Fruit fly (Drosophila melanogaster) whole organism, embryonic: ENCODE data around the gene CG17362.

Experiments
- CG10979 ChIP-seq: fragments of 200-800 bp; sonication (Bioruptor generic); optimal IDR thresholded peaks from 2 replicates; lab custom pipeline; 2018; ENCODE audit warnings: missing biosample characterization, mild to moderate bottlenecking, missing genetic modification characterization, moderate library complexity
- CG11696 ChIP-seq: fragments of 200-800 bp; sonication (Bioruptor generic); IDR thresholded peaks from 2 replicates; pipeline ENCODE4 v1.3.6; 2022; ENCODE audit warnings: missing biosample characterization, missing genetic modification characterization
- CG12391 ChIP-seq: fragments of 200-800 bp; sonication (Bioruptor generic); optimal IDR thresholded peaks from 3 replicates; lab custom pipeline; 2018; ENCODE audit warnings: missing biosample characterization, mild to moderate bottlenecking, missing genetic modification characterization, moderate library complexity
- CG16863 ChIP-seq: fragments of 200-800 bp; sonication (Bioruptor generic); optimal IDR thresholded peaks from 3 replicates; lab custom pipeline; 2016; ENCODE audit warnings: missing biosample characterization, missing genetic modification characterization
- CG17186 ChIP-seq: fragments of 200-800 bp; sonication (Bioruptor generic); optimal IDR thresholded peaks from 3 replicates; lab custom pipeline; 2017; ENCODE audit warnings: missing biosample characterization, missing genetic modification reagents, missing genetic modification characterization
- CG18262 ChIP-seq: fragments of 200-800 bp; optimal IDR thresholded peaks from 3 replicates; lab custom pipeline; 2019; ENCODE audit warnings: missing biosample characterization, mild to moderate bottlenecking, missing genetic modification characterization, moderate library complexity
- CG2120 ChIP-seq: fragments of 200-800 bp; sonication (Bioruptor generic); optimal IDR thresholded peaks from 3 replicates; lab custom pipeline; 2016; ENCODE audit warnings: missing biosample characterization, missing genetic modification characterization
- CG2129 ChIP-seq: fragments of 200-800 bp; sonication (Bioruptor generic); IDR thresholded peaks from 2 replicates; pipeline ENCODE4 v1.3.6; 2022; ENCODE audit warnings: missing biosample characterization, missing genetic modification characterization; ENCODE audit not compliant: partially characterized antibody
- CG30431 ChIP-seq: fragments of 200-800 bp; sonication (Bioruptor generic); optimal IDR thresholded peaks from 2 replicates; lab custom pipeline; 2017; ENCODE audit warnings: missing biosample characterization, missing genetic modification characterization
- CG31365 ChIP-seq: fragments of 200-800 bp; sonication (Bioruptor generic); optimal IDR thresholded peaks from 2 replicates; lab custom pipeline; 2018; ENCODE audit warnings: missing biosample characterization, mild to moderate bottlenecking, missing genetic modification characterization
- CG31388 ChIP-seq: fragments of 200-800 bp; sonication (Bioruptor generic); optimal IDR thresholded peaks from 2 replicates; lab custom pipeline; 2016; ENCODE audit warnings: missing biosample characterization, missing genetic modification characterization
- CG32772 ChIP-seq: fragments of 200-800 bp; sonication (Bioruptor generic); IDR thresholded peaks from 2 replicates; pipeline ENCODE4 v1.3.6; 2022; ENCODE audit warnings: missing biosample characterization, missing genetic modification characterization
- CG34224 ChIP-seq: fragments of 200-800 bp; sonication (Bioruptor generic); IDR thresholded peaks from 3 replicates; pipeline ENCODE4 v1.3.6; 2022; ENCODE audit warnings: missing biosample characterization, missing genetic modification characterization; ENCODE audit not compliant: partially characterized antibody
- CG4424 ChIP-seq: fragments of 200-800 bp; sonication (Bioruptor generic); optimal IDR thresholded peaks from 3 replicates; lab custom pipeline; 2016; ENCODE audit warnings: missing biosample characterization, missing genetic modification characterization
- CG7556 ChIP-seq: fragments of 200-800 bp; sonication (Bioruptor generic); optimal IDR thresholded peaks from 2 replicates; lab custom pipeline; 2017; ENCODE audit warnings: missing biosample characterization, mild to moderate bottlenecking, missing genetic modification characterization
- CG9609 ChIP-seq: fragments of 200-800 bp; sonication (Bioruptor generic); optimal IDR thresholded peaks from 3 replicates; lab custom pipeline; 2016; ENCODE audit warnings: missing biosample characterization, missing genetic modification characterization
- Dbx ChIP-seq: fragments of 200-800 bp; sonication (Bioruptor generic); IDR thresholded peaks from 3 replicates; pipeline ENCODE4 v1.3.6; 2022; ENCODE audit warnings: missing biosample characterization, missing genetic modification characterization
- Drgx ChIP-seq: fragments of 200-800 bp; sonication (Bioruptor generic); IDR thresholded peaks from 2 replicates; pipeline ENCODE4 v1.3.6; 2022; ENCODE audit warnings: missing biosample characterization, missing genetic modification characterization
- E2f1 ChIP-seq: fragments of 200-800 bp; sonication (Bioruptor generic); IDR thresholded peaks from 2 replicates; pipeline ENCODE4 v1.3.6; 2022; ENCODE audit warnings: missing biosample characterization, missing genetic modification characterization
- Ets65A ChIP-seq: fragments of 200-800 bp; sonication (Bioruptor generic); peaks from one replicate; lab custom pipeline; 2016; ENCODE audit warnings: missing biosample characterization, missing genetic modification characterization
- Hr51 ChIP-seq, 2 experiments: fragments of 200-800 bp; sonication (Bioruptor generic); optimal IDR thresholded peaks; 2 replicates in 1 of 2; 3 replicates in 1 of 2; lab custom pipeline; 2016 to 2018; ENCODE audit warnings: missing biosample characterization in 2 of 2, missing genetic modification characterization in 2 of 2, mild to moderate bottlenecking in 1 of 2, moderate library complexity in 1 of 2
- Lim3 ChIP-seq: fragments of 200-800 bp; sonication (Bioruptor generic); IDR thresholded peaks from 2 replicates; pipeline ENCODE4 v1.3.6; 2022; ENCODE audit warnings: missing biosample characterization, missing genetic modification characterization
- Lpt ChIP-seq: fragments of >200 bp; optimal IDR thresholded peaks from 2 replicates; lab custom pipeline; 2018; ENCODE audit warnings: missing biosample characterization, missing genetic modification characterization
- MBD-R2 ChIP-seq: fragments of 200-800 bp; sonication (Bioruptor generic); IDR thresholded peaks from 2 replicates; pipeline ENCODE4 v1.3.6; 2022; ENCODE audit warnings: missing biosample characterization, missing genetic modification characterization
- MTF-1 ChIP-seq: fragments of 200-800 bp; sonication (Bioruptor generic); optimal IDR thresholded peaks from 2 replicates; lab custom pipeline; 2018; ENCODE audit warnings: missing biosample characterization, mild to moderate bottlenecking, missing genetic modification characterization, borderline replicate concordance
- Med ChIP-seq: fragments of 200-800 bp; sonication (Bioruptor generic); peaks from one replicate; lab custom pipeline; 2016; ENCODE audit warnings: missing biosample characterization, missing genetic modification characterization, mild to moderate bottlenecking, inconsistent platforms, moderate library complexity
- Opbp ChIP-seq: fragments of 200-800 bp; sonication (Bioruptor generic); IDR thresholded peaks from 3 replicates; pipeline ENCODE4 v1.3.6; 2022; ENCODE audit warnings: missing biosample characterization, missing genetic modification characterization; ENCODE audit not compliant: partially characterized antibody
- Six4 ChIP-seq: fragments of 200-800 bp; sonication (Bioruptor generic); optimal IDR thresholded peaks from 2 replicates; lab custom pipeline; 2016; ENCODE audit warnings: missing biosample characterization, missing genetic modification characterization
- ap ChIP-seq: fragments of 200-800 bp; sonication (Bioruptor generic); IDR thresholded peaks from 2 replicates; pipeline ENCODE4 v1.3.6; 2022; ENCODE audit warnings: missing biosample characterization, missing genetic modification characterization
- az2 ChIP-seq: fragments of 200-800 bp; sonication (Bioruptor generic); optimal IDR thresholded peaks from 3 replicates; lab custom pipeline; 2016; ENCODE audit warnings: missing biosample characterization, missing genetic modification characterization
- bigmax ChIP-seq: fragments of 200-800 bp; sonication (Bioruptor generic); optimal IDR thresholded peaks from 2 replicates; lab custom pipeline; 2018; ENCODE audit warnings: missing biosample characterization, mild to moderate bottlenecking, missing genetic modification characterization
- cg ChIP-seq: fragments of 200-800 bp; sonication (Bioruptor generic); optimal IDR thresholded peaks from 3 replicates; lab custom pipeline; 2019; ENCODE audit warnings: missing biosample characterization, mild to moderate bottlenecking, missing genetic modification characterization, moderate library complexity
- chn ChIP-seq: fragments of 200-800 bp; sonication (Bioruptor generic); optimal IDR thresholded peaks from 2 replicates; lab custom pipeline; 2016; ENCODE audit warnings: missing biosample characterization, missing genetic modification characterization
- ci ChIP-seq: fragments of 200-800 bp; sonication (Bioruptor generic); IDR thresholded peaks from 3 replicates; pipeline ENCODE4 v1.3.6; 2022; ENCODE audit warnings: missing biosample characterization, missing genetic modification characterization
- dan ChIP-seq: fragments of 200-800 bp; sonication (Bioruptor generic); IDR thresholded peaks from 2 replicates; pipeline ENCODE4 v1.3.6; 2022; ENCODE audit warnings: missing biosample characterization, missing genetic modification characterization
- dimm ChIP-seq: fragments of 200-800 bp; sonication (Bioruptor generic); IDR thresholded peaks from 2 replicates; pipeline ENCODE4 v1.3.6; 2022; ENCODE audit warnings: missing biosample characterization, missing genetic modification characterization
- fu2 ChIP-seq: fragments of 200-800 bp; sonication (Bioruptor generic); optimal IDR thresholded peaks from 2 replicates; lab custom pipeline; 2016; ENCODE audit warnings: missing biosample characterization, missing genetic modification characterization
- hbn ChIP-seq: fragments of 200-800 bp; sonication (Bioruptor generic); IDR thresholded peaks from 2 replicates; pipeline ENCODE4 v1.3.6; 2022; ENCODE audit warnings: missing biosample characterization, missing genetic modification characterization; ENCODE audit not compliant: partially characterized antibody
- ind ChIP-seq: fragments of 200-800 bp; sonication (Bioruptor generic); optimal IDR thresholded peaks from 3 replicates; lab custom pipeline; 2016; ENCODE audit warnings: missing biosample characterization, missing genetic modification characterization
- inv ChIP-seq: fragments of 200-800 bp; sonication (Bioruptor generic); IDR thresholded peaks from 2 replicates; pipeline ENCODE4 v1.3.6; 2022; ENCODE audit warnings: missing biosample characterization, missing genetic modification characterization; ENCODE audit not compliant: partially characterized antibody
- jigr1 ChIP-seq: fragments of 200-800 bp; sonication (Bioruptor generic); IDR thresholded peaks from 3 replicates; pipeline ENCODE4 v1.3.6; 2022; ENCODE audit warnings: missing biosample characterization, missing genetic modification characterization
- kah ChIP-seq: fragments of 200-800 bp; sonication (Bioruptor generic); optimal IDR thresholded peaks from 2 replicates; lab custom pipeline; 2018; ENCODE audit warnings: missing biosample characterization, mild to moderate bottlenecking, missing genetic modification characterization
- nerfin-1 ChIP-seq: fragments of 200-800 bp; sonication (Bioruptor generic); optimal IDR thresholded peaks from 3 replicates; lab custom pipeline; 2019; ENCODE audit warnings: missing biosample characterization, mild to moderate bottlenecking, missing genetic modification characterization, moderate library complexity
- nerfin-2 ChIP-seq: fragments of 200-800 bp; sonication (Bioruptor generic); IDR thresholded peaks from 2 replicates; pipeline ENCODE4 v1.3.6; 2022; ENCODE audit warnings: missing biosample characterization, missing genetic modification characterization; ENCODE audit not compliant: partially characterized antibody
- slbo ChIP-seq: fragments of 200-800 bp; sonication (Bioruptor generic); IDR thresholded peaks from 2 replicates; pipeline ENCODE4 v1.3.6; 2022; ENCODE audit warnings: missing biosample characterization, missing genetic modification characterization
- trem ChIP-seq: fragments of 200-800 bp; optimal IDR thresholded peaks from 3 replicates; lab custom pipeline; 2019; ENCODE audit warnings: missing biosample characterization, mild to moderate bottlenecking, missing genetic modification characterization, moderate library complexity
- unpg ChIP-seq: fragments of 200-800 bp; sonication (Bioruptor generic); optimal IDR thresholded peaks from 3 replicates; lab custom pipeline; 2018; ENCODE audit warnings: missing biosample characterization, mild to moderate bottlenecking, missing genetic modification characterization, moderate library complexity
- vfl ChIP-seq: fragments of 200-800 bp; sonication (Bioruptor generic); optimal IDR thresholded peaks from 2 replicates; lab custom pipeline; 2016; ENCODE audit warnings: missing biosample characterization, missing genetic modification characterization
- vnd ChIP-seq: fragments of 200-800 bp; sonication (Bioruptor generic); IDR thresholded peaks from 3 replicates; pipeline ENCODE4 v1.3.6; 2022; ENCODE audit warnings: missing biosample characterization, missing genetic modification characterization; ENCODE audit not compliant: partially characterized antibody

CG17362 gene

dm6 chr3L:13964635-13965501 is 21.6 kb upstream of the CG17362 start, which contains the start of the genes Meics, Nxf3 and ssp2 (continued):
- TF ChIP-seq unpg (no peak), inv (GFP tag; lab: Robert Waterston, UW) (peak; percentile 46), CG7556 (peak; percentile 7), Dbx (GFP tag; lab: Robert Waterston, UW) (0 out of 3 replicates have a peak, but pooled peaks have one; percentile 21), CG11696 (no peak), Six4 (GFP tag; lab: Kevin White, UChicago) (no peak), jigr1 (GFP tag; lab: Robert Waterston, UW) (no peak), Lim3 (GFP tag; lab: Robert Waterston, UW) (no peak), CG9609 (GFP tag; lab: Kevin White, UChicago) (peak; percentile 7), Lpt (GFP tag; lab: Kevin White, UChicago) (no peak), CG31365 (tag; lab: Kevin White, UChicago) (no peak), ap (GFP tag; lab: Robert Waterston, UW) (no peak), CG18262 (tag; lab: Kevin White, UChicago) (peak; percentile 50), MBD-R2 (GFP tag; lab: Robert Waterston, UW) (peak; percentile 79), nerfin-2 (peak; percentile 54; the same call in 1 of the 2 replicates), CG2120 (GFP tag; lab: Kevin White, UChicago) (peak; percentile 51), CG34224 (GFP tag; lab: Robert Waterston, UW) (peak; percentile 41; the same call in 1 of the 3 replicates), CG10979 (no peak), slbo (peak; percentile 79), Med (peak; percentile 84), vfl (GFP tag; lab: Kevin White, UChicago) (no peak), kah (GFP tag; lab: Kevin White, UChicago) (no peak), dan (GFP tag; lab: Robert Waterston, UW) (no peak), bigmax (no peak), Drgx (GFP tag; lab: Robert Waterston, UW) (no peak), CG17186 (GFP tag; lab: Kevin White, UChicago) (no peak), trem (peak; percentile 12), vnd (GFP tag; lab: Robert Waterston, UW) (peak; percentile 61), CG16863 (peak; percentile 16), CG4424 (GFP tag; lab: Kevin White, UChicago) (no peak), Opbp (GFP tag; lab: Robert Waterston, UW) (peak; percentile 85), nerfin-1 (tag; lab: Kevin White, UChicago) (no peak), chn (GFP tag; lab: Kevin White, UChicago) (no peak), ci (GFP tag; lab: Robert Waterston, UW) (0 out of 3 replicates have a peak, but pooled peaks have one; percentile 45), CG2129 (GFP tag; lab: Robert Waterston, UW) (peak; percentile 31; the same call in 1 of the 2 replicates), cg (GFP tag; lab: Kevin White, UChicago) (no peak), Ets65A (GFP tag; lab: Kevin White, UChicago) (peak; percentile 96), CG31388 (no peak), ind (GFP tag; lab: Kevin White, UChicago) (peak; percentile 45), Hr51 (GFP tag; optimal IDR thresholded peaks at IDR 0.05; lab: Kevin White, UChicago) (no peak), CG32772 (GFP tag; lab: Robert Waterston, UW) (0 out of 2 replicates have a peak, but pooled peaks have one; percentile 12), hbn (GFP tag; lab: Robert Waterston, UW) (0 out of 2 replicates have a peak, but pooled peaks have one; percentile 55), fu2 (GFP tag; lab: Kevin White, UChicago) (peak; percentile 8), MTF-1 (GFP tag; lab: Kevin White, UChicago) (no peak), dimm (GFP tag; lab: Robert Waterston, UW) (no peak), CG30431 (GFP tag; lab: Kevin White, UChicago) (no peak), az2 (GFP tag; lab: Kevin White, UChicago) (peak; percentile 21), E2f1 (no peak), CG12391 (peak; percentile 58)
